Fruit fly (Drosophila melanogaster): ENCODE measurements around the gene Arp3.

Arp3 gene

dm6 chr3L:8127712-8128210 lies 12.1 kb upstream of the Arp3 start, which contains the start of the genes Cds and Uba2:
Gene Cds (plus strand): TSS chr3L:8127762.
Gene Uba2 (minus strand): TSS chr3L:8127818.
- TF ChIP-seq CG8478 (optimal IDR thresholded peaks at IDR 0.05) (no peak), CTCF (optimal IDR thresholded peaks at IDR 0.05) (no peak)

DNA sequence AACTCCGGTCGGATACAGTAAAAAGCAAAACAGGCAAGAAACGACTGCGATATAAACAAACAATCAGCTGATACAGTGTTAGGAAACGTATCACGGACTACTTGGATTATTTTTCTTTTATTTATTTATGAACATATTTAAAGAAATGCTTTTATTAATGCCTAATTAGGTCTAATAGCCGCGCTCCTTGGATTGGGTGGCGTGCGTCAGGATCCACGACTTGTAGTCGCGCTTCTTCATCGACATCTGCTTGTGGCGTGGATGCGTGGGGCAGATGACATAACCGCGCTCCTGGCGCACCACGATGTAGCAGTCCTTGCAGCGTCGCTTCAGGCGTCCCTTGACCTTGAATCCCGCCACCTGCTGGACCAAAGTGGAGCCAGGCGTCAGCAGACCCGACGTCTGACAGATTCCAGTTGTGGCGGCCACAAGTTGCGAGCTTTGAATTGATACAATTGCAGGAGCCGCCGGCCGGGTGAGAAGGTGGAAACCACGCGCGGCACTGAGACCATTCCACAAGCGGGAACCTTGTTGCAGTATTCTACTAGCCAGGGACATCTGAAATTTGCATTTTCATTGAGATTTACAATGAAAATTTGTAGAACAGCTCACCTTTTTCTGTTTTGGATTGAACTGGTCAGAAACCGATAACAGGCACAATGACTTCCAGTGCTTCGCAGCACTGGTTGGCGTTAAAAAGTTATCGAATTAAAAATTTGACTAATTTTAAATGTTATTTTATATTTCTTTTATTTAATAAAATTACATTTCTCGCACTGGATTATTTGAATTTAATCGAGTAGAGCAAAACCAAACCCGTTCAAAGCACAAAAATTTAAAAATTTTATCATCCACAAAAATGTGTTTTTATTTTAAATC lies 9.0 kb upstream of the Arp3 start, which contains the start of the genes CG7550 and mRpL36:
Gene CG7550 (minus strand): TSS at position 51 of the 879 bp plus-strand sequence.
Gene mRpL36 (minus strand): TSS at position 652 of the 879 bp plus-strand sequence.
- TF ChIP-seq CG8478 (optimal IDR thresholded peaks at IDR 0.05) (no peak), CTCF (optimal IDR thresholded peaks at IDR 0.05) (no peak)

DNA sequence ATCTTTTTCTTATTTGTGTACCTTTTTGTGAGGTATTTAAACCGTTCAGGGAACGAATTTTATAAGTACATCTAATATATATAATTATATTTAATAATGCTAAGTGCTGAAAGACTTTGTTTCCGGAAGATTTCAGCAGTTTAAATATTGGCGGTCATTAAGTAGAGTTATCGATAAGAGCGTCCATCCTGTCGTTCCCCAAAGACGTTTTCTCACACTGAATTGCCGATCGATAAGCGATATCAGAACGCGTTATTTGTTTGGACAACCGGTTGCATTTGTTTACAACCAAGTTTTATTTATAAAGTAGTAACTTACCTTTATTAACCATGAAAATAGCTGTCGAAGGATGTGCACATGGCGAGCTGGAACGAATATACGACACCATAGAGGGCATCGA lies 5.9 kb upstream of the Arp3 start, which contains the start of gene ldbr:
Gene ldbr (plus strand): TSS at position 238 of the 400 bp plus-strand sequence.
- TF ChIP-seq CTCF (optimal IDR thresholded peaks at IDR 0.05) (no peak), CG8478 (optimal IDR thresholded peaks at IDR 0.05) (no peak)

- TF ChIP-seq CTCF (optimal IDR thresholded peaks at IDR 0.05), result no peak
- no peak for TF ChIP-seq CG8478 (optimal IDR thresholded peaks at IDR 0.05)
Measured at dm6 chr3L:8116809-8117208, 1.1 kb upstream of the Arp3 start.

DNA sequence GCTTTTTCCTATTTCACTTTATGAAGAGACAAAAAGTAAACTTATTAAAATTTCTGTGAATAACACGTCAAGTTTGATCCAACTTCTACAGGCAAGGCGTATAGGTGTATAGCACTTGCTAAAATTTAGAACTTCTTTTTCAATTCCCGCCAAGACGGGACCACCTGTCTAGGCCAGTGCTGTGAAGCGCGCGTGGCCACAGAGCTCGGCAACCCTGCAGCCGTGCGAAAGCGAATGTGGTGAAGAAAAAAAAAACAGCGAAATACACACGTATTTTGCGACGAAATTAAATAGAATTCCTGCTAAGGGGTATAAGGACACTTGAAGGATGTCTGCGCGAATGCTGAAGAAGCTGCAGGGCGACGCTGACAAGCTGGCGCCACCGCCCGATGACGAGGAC lies 5.5 kb downstream of the Arp3 start, which contains the start of gene Nulp1:
Gene Nulp1 (plus strand): TSS at position 198 of the 400 bp plus-strand sequence.
- TF ChIP-seq CTCF (optimal IDR thresholded peaks at IDR 0.05) (no peak), CG8478 (optimal IDR thresholded peaks at IDR 0.05) (no peak)

dm6 chr3L:8108886-8109285 lies 6.8 kb downstream of the Arp3 start, which contains the start of gene fan:
Gene fan (plus strand): TSS chr3L:8109132.
- no peak for TF ChIP-seq CG8478 (optimal IDR thresholded peaks at IDR 0.05)
- no peak for TF ChIP-seq CTCF (optimal IDR thresholded peaks at IDR 0.05)

DNA sequence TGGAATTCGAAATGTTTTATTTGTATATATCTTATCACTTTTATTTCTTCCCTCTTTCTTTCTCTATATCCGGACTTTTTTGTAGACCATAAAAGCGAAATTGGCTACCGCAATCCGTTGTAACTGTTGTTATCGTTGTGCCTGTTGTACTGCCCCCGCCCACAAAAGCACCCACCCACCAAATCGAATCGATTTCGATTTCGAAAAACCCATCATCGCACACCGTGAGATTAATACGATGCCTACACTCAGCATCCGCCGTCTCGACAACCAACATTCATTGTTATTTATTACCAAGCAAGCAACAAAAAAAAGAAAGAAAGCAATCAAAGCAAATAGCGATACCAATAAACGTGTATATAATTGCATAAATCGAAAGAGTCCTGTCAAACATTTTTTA lies 7.5 kb downstream of the Arp3 start:
- TF ChIP-seq CTCF (optimal IDR thresholded peaks at IDR 0.05) (no peak), CG8478 (optimal IDR thresholded peaks at IDR 0.05) (no peak)

dm6 chr3L:8097101-8097500 lies 18.6 kb downstream of the Arp3 start:
- TF ChIP-seq CTCF (optimal IDR thresholded peaks at IDR 0.05), result no peak

DNA sequence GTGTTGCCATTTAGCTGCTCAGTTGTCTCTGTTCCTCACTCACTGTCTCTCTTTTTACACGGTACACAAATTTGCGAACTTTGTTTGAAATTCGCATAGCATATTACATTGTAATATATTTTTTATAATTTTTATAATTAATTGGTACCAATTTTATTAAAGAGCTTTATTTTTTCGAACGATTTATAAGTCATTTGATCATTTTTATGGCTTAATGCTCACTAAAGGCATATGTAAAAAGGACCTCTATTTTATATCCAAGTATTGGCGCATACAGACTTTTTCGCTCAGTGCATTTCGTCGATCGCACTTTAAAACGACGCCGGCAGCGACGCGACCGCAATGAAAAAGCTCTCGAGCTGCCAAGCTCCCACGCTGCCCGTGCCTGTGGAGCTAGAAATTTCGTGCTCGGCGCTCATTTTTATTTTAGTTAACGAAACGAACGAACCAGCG lies 19.6 kb downstream of the Arp3 start:
- TF ChIP-seq CG8478 (optimal IDR thresholded peaks at IDR 0.05) (no peak), CTCF (optimal IDR thresholded peaks at IDR 0.05) (no peak)

DNA sequence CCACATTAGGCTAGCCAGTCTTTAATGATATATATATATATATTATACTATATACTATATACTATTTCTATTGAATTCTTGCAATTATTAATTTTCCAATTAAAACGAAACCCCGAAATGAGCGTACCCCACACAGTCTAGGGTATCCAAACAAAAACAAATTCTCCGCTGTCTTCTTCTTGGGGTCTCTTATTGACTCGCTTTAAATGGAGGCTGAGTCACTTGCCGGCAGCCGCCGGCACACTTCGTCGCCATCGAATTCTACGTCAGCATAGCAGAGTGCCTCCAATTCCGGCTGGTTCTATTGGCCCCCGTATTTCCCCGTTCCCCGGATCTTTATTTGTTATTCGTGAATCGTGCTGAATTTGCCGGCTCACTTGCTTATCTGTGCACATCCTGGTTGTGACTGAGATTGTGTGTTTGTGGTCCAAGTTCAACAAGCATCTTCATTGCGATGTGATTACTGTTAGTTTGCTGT lies 21.0 kb downstream of the Arp3 start:
- TF ChIP-seq CG8478 (optimal IDR thresholded peaks at IDR 0.05), result no peak
- no peak for TF ChIP-seq CTCF (optimal IDR thresholded peaks at IDR 0.05)

DNA sequence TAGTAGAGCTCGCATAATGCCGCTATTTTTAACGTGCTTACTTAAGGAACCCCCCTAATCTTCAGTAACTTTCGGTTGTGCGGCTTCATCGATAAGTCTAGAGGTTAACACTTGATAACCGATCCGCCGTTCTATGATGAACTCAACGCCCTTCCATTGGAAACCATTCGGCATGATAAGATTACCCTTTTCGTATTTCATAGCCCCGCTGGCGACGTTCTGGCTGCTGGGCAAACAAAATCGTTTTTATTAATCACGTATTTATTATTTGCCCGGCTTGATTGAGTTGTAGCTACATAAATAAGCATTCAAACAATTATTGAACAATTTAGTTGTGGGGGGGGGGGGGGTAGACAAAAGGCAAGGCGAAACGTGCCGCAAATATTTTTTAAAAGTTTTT lies 22.1 kb downstream of the Arp3 start:
- TF ChIP-seq CTCF (optimal IDR thresholded peaks at IDR 0.05), result no peak
- TF ChIP-seq CG8478 (optimal IDR thresholded peaks at IDR 0.05), result no peak

DNA sequence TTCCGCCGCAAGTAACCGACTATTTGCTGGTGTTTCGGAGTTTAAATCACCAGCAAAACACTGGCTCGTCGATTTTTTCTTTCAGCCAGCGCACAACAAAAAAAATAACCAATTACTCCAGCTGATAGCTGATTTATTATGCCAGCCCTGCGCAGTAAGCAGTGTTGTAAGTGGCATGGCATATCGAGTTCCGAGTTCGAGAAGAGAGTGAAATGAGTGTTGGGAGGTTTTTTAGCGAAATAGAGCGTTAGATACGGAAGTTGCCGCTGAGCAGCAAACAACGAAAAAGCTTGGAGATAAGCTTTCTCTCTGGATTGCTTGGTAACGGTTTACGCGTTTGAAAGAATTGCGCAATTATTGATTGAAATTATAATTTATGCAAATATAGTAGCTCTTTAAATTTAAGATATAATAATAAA lies 24.0 kb downstream of the Arp3 start, which contains the start of gene CG7565:
Gene CG7565 (minus strand): TSS at position 137 of the 419 bp plus-strand sequence.
- TF ChIP-seq CTCF (optimal IDR thresholded peaks at IDR 0.05) (no peak), CG8478 (optimal IDR thresholded peaks at IDR 0.05) (no peak)

DNA sequence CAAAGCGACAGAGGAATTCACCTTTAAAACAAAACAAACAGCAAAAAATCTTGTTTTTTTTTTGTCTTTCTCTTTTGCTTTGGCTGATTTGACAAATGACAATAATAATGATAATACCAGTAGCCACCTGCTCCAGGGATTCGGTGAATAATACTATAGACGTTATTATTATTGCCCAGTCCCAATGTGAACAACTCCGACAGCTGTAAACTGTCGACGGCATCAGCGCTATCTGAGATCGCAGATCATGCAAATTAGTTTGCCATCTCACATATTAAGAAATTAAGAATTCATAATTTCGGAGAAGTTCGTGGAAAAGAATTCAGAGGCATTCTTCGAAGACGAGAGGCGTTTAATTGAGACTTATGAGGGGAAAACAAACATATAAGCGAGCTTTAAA lies 29.5 kb downstream of the Arp3 start:
- no peak for TF ChIP-seq CTCF (optimal IDR thresholded peaks at IDR 0.05)
- no peak for TF ChIP-seq CG8478 (optimal IDR thresholded peaks at IDR 0.05)

DNA sequence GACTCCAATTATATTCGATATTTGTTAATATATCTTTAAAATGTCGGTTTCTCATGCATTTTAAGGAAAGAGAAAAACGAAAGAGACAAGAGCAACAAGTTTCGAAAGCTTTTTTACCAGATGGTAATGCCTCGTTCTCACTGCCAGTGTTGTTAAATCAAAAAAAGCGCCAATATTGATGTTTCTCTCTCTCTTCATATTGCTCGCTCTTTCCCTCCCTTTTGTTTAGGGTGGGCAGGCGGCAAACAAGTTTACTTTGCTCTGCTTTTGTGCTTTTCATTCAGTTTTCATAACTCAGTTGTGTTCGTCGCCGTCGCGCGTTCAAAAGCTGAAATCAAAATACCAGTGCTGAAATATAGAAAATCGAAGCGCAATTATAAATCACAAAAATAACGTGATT lies 33.9 kb downstream of the Arp3 start:
- no peak for TF ChIP-seq CG8478 (optimal IDR thresholded peaks at IDR 0.05)
- TF ChIP-seq CTCF (optimal IDR thresholded peaks at IDR 0.05), result no peak

- no peak for TF ChIP-seq CG8478 (optimal IDR thresholded peaks at IDR 0.05)
- no peak for TF ChIP-seq CTCF (optimal IDR thresholded peaks at IDR 0.05)
Measured at dm6 chr3L:8080790-8081189, 34.9 kb downstream of the Arp3 start.

DNA sequence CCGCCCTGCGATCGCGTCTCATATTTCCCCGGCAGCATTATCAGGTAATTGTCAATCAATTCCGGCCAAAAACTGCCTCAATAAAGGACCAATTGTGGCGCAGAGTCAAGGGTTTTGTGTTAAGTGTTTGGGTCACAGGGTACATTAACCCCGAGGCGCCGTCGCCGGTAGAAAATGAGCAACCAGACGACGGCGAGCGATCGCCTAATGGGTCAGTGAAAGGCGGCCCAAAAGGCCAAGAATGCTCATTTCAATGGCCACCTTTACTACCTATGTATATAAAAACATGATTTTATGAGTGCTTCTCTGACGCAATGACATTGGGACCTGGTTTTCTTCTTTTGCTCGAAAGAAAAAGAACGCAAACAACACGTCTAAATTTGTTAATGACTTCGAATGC lies 36.1 kb downstream of the Arp3 start:
- TF ChIP-seq CTCF (optimal IDR thresholded peaks at IDR 0.05) (no peak), CG8478 (optimal IDR thresholded peaks at IDR 0.05) (no peak)

Measured in S2 (cell line).